Worm (Caenorhabditis elegans) whole organism, late embryonic: ENCODE measurements around the gene C33A12.4.
A peak's percentile ranks its signal among the peaks of the same experiment; 100 is the strongest.

Experiments
- T23F11.4 ChIP-seq: fragments of 200-800 bp; sonication (Bioruptor generic); optimal IDR thresholded peaks from 2 replicates; lab custom pipeline; 2018; ENCODE audit warnings: mild to moderate bottlenecking, missing genetic modification characterization, missing compliant biosample characterization
- ama-1 ChIP-seq: fragments of 150-350 bp; optimal IDR thresholded peaks from 2 replicates; lab custom pipeline; 2014
- ceh-30 ChIP-seq: fragments of 150-350 bp; optimal IDR thresholded peaks from 2 replicates; lab custom pipeline; 2014; ENCODE audit warnings: missing biosample characterization, missing genetic modification characterization
- elt-4 ChIP-seq: sonication (generic microtip); optimal IDR thresholded peaks from 2 replicates; lab custom pipeline; 2016; ENCODE audit warnings: missing genetic modification characterization, missing compliant biosample characterization
- eyg-1 ChIP-seq: sonication (generic microtip); optimal IDR thresholded peaks from 2 replicates; lab custom pipeline; 2016; ENCODE audit warnings: missing genotype, missing genetic modification characterization, missing compliant biosample characterization
- nhr-11 ChIP-seq: fragments of 150-350 bp; optimal IDR thresholded peaks from 2 replicates; lab custom pipeline; 2014; ENCODE audit warnings: missing biosample characterization, missing genetic modification characterization
- pha-4 ChIP-seq: fragments of 150-350 bp; optimal IDR thresholded peaks from 2 replicates; lab custom pipeline; 2018; ENCODE audit warnings: missing biosample characterization, missing genetic modification reagents, missing genetic modification characterization
- pqm-1 ChIP-seq: sonication (generic microtip); optimal IDR thresholded peaks from 2 replicates; lab custom pipeline; 2016; ENCODE audit warnings: missing genetic modification characterization, missing compliant biosample characterization
- sdc-2 ChIP-seq: sonication (generic microtip); optimal IDR thresholded peaks from 2 replicates; lab custom pipeline; 2016; ENCODE audit warnings: missing genotype, missing genetic modification characterization, missing compliant biosample characterization

ce11 chrIV:9464345-9464783 is 46.0 kb downstream of the C33A12.4 start:
- TF ChIP-seq sdc-2 (tag; lab: Kevin White, UChicago) (no peak), nhr-11 (tag; lab: Kevin White, UChicago) (no peak), ama-1 (peak; percentile 57), elt-4 (tag; lab: Kevin White, UChicago) (no peak), T23F11.4 (GFP tag; lab: Kevin White, UChicago) (no peak), pqm-1 (tag; lab: Kevin White, UChicago) (no peak), ceh-30 (tag; lab: Kevin White, UChicago) (no peak), pha-4 (no peak), eyg-1 (no peak)
